Worm (Caenorhabditis elegans) whole organism, L4 larva: ENCODE data around the gene vha-20.
A peak's percentile ranks its signal among the peaks of the same experiment; 100 is the strongest.
"Not testable (repeated sequence)": the region's sequence is repeated elsewhere in the genome, so short reads cannot be mapped to it uniquely, and the experiment has no call there.

Experiments
- F10B5.3 ChIP-seq: sonication (generic microtip); optimal IDR thresholded peaks from 2 replicates; lab custom pipeline; 2016; ENCODE audit warnings: mild to moderate bottlenecking, missing genetic modification characterization, missing compliant biosample characterization
- F44E2.7 ChIP-seq: fragments of 200-800 bp; sonication (Bioruptor generic); IDR thresholded peaks from 2 replicates; pipeline ENCODE4 v2.1.2; 2022; ENCODE audit warnings: missing genetic modification characterization, missing compliant biosample characterization
- T20F7.1 ChIP-seq: fragments of 200-800 bp; sonication (Bioruptor generic); optimal IDR thresholded peaks from 2 replicates; lab custom pipeline; 2018; ENCODE audit warnings: mild to moderate bottlenecking, missing genetic modification characterization, missing compliant biosample characterization
- T26A8.4 ChIP-seq: fragments of 200-800 bp; sonication (Bioruptor generic); IDR thresholded peaks from 2 replicates; pipeline ENCODE4 v1.3.6; 2022; ENCODE audit warnings: missing genetic modification characterization, missing compliant biosample characterization
- Y105C5A.15 ChIP-seq: fragments of 200-800 bp; sonication (Bioruptor generic); IDR thresholded peaks from 2 replicates; pipeline ENCODE4 v1.3.6; 2022; ENCODE audit warnings: missing genetic modification characterization, missing compliant biosample characterization
- Y5F2A.4 ChIP-seq: fragments of 200-800 bp; sonication (Bioruptor generic); optimal IDR thresholded peaks from 2 replicates; lab custom pipeline; 2018; ENCODE audit warnings: mild to moderate bottlenecking, missing genetic modification characterization, missing compliant biosample characterization
- ZK337.2 ChIP-seq: fragments of 200-800 bp; sonication (Bioruptor generic); IDR thresholded peaks from 2 replicates; pipeline ENCODE4 v1.3.6; 2022; ENCODE audit warnings: missing genetic modification reagents, missing genetic modification characterization, missing compliant biosample characterization
- ZK546.5 ChIP-seq, 2 experiments: sonication (generic microtip); optimal IDR thresholded peaks; 2 replicates each; lab custom pipeline; 2017; ENCODE audit warnings: missing biosample characterization in 2 of 2, missing genetic modification characterization in 2 of 2
- aha-1 ChIP-seq: fragments of 150-350 bp; peaks from one replicate; lab custom pipeline; 2014; ENCODE audit warnings: missing biosample characterization, missing genetic modification characterization
- aly-2 ChIP-seq: sonication (generic microtip); optimal IDR thresholded peaks from 2 replicates; lab custom pipeline; 2018; ENCODE audit warnings: missing biosample characterization, missing genetic modification characterization
- ceh-62 ChIP-seq: sonication (generic microtip); optimal IDR thresholded peaks from 2 replicates; lab custom pipeline; 2017; ENCODE audit warnings: missing biosample characterization, missing genetic modification characterization
- ces-1 ChIP-seq: fragments of 150-350 bp; sonication (generic microtip); optimal IDR thresholded peaks from 4 replicates; lab custom pipeline; 2014; ENCODE audit warnings: missing biosample characterization, missing genetic modification reagents, missing genetic modification characterization
- ctbp-1 ChIP-seq: fragments of 200-800 bp; sonication (Bioruptor generic); IDR thresholded peaks from 2 replicates; pipeline ENCODE4 v1.3.6; 2022; ENCODE audit warnings: missing genetic modification reagents, missing genetic modification characterization, missing compliant biosample characterization
- daf-16 ChIP-seq, 3 experiments: sonication (generic microtip); optimal IDR thresholded peaks; 2 replicates each; lab custom pipeline; 2016 to 2017; ENCODE audit warnings: missing genetic modification characterization in 3 of 3, missing genetic modification reagents in 3 of 3, mild to moderate bottlenecking in 2 of 3, missing compliant biosample characterization in 2 of 3, missing biosample characterization in 1 of 3, moderate library complexity in 1 of 3
- daf-19 ChIP-seq: fragments of 200-800 bp; sonication (Bioruptor generic); conservative IDR thresholded peaks from 2 replicates; pipeline ENCODE4 v1.3.6; 2022; ENCODE audit warnings: missing genetic modification characterization, missing compliant biosample characterization
- daf-8 ChIP-seq: fragments of 200-800 bp; sonication (Bioruptor generic); IDR thresholded peaks from 2 replicates; pipeline ENCODE4 v1.3.6; 2022; ENCODE audit warnings: missing genetic modification characterization, missing compliant biosample characterization
- dmd-6 ChIP-seq: fragments of 200-800 bp; sonication (Bioruptor generic); IDR thresholded peaks from 2 replicates; pipeline ENCODE4 v1.3.6; 2022; ENCODE audit warnings: missing genetic modification reagents, missing genetic modification characterization, missing compliant biosample characterization
- duxl-1 ChIP-seq: sonication (generic microtip); optimal IDR thresholded peaks from 2 replicates; lab custom pipeline; 2016; ENCODE audit warnings: mild to moderate bottlenecking, missing genetic modification characterization, moderate library complexity, missing compliant biosample characterization; ENCODE audit not compliant: poor library complexity
- egl-27 ChIP-seq: sonication (generic microtip); optimal IDR thresholded peaks from 3 replicates; lab custom pipeline; 2017; ENCODE audit warnings: missing biosample characterization, missing genetic modification reagents, missing genetic modification characterization
- egl-43 ChIP-seq: fragments of 200-800 bp; sonication (Bioruptor generic); IDR thresholded peaks from 2 replicates; pipeline ENCODE4 v1.3.6; 2022; ENCODE audit warnings: missing genetic modification reagents, missing genetic modification characterization, missing compliant biosample characterization
- hif-1 ChIP-seq, 2 experiments: sonication (generic microtip); optimal IDR thresholded peaks; 2 replicates each; lab custom pipeline; 2016 to 2017; ENCODE audit warnings: missing compliant biosample characterization in 2 of 2, missing genetic modification characterization in 2 of 2, missing genetic modification reagents in 2 of 2, missing genotype in 2 of 2, mild to moderate bottlenecking in 1 of 2
- hmg-1.1 ChIP-seq: fragments of 200-800 bp; sonication (Bioruptor generic); IDR thresholded peaks from 2 replicates; pipeline ENCODE4 v1.3.6; 2022; ENCODE audit warnings: missing genetic modification reagents, missing genetic modification characterization, missing compliant biosample characterization
- lim-7 ChIP-seq: fragments of 200-800 bp; sonication (Bioruptor generic); IDR thresholded peaks from 2 replicates; pipeline ENCODE4 v1.3.6; 2022; ENCODE audit warnings: missing genetic modification characterization, missing compliant biosample characterization
- lin-15B ChIP-seq: fragments of 150-350 bp; sonication (generic microtip); optimal IDR thresholded peaks from 3 replicates; lab custom pipeline; 2014; ENCODE audit warnings: missing biosample characterization, missing genetic modification characterization
- lin-29 ChIP-seq: fragments of 200-800 bp; sonication (Bioruptor generic); IDR thresholded peaks from 2 replicates; pipeline ENCODE4 v1.3.6; 2022; ENCODE audit warnings: missing genetic modification reagents, missing genetic modification characterization, missing compliant biosample characterization
- lin-38 ChIP-seq: fragments of 200-800 bp; sonication (Bioruptor generic); IDR thresholded peaks from 2 replicates; pipeline ENCODE4 v1.3.6; 2022; ENCODE audit warnings: missing genetic modification reagents, missing genetic modification characterization, missing compliant biosample characterization
- lin-39 ChIP-seq: fragments of 150-350 bp; optimal IDR thresholded peaks from 2 replicates; lab custom pipeline; 2014; ENCODE audit warnings: missing biosample characterization, missing genetic modification reagents, missing genetic modification characterization
- lir-3 ChIP-seq: sonication (generic microtip); optimal IDR thresholded peaks from 2 replicates; lab custom pipeline; 2016; ENCODE audit warnings: mild to moderate bottlenecking, missing genetic modification characterization, missing compliant biosample characterization
- madf-5 ChIP-seq, 2 experiments: fragments of 200-800 bp; sonication (Bioruptor generic); IDR thresholded peaks; 2 replicates each; pipeline ENCODE4 v1.3.6; 2022; ENCODE audit warnings: missing compliant biosample characterization in 2 of 2, missing genetic modification characterization in 2 of 2
- mdt-29 ChIP-seq: fragments of 200-800 bp; sonication (Bioruptor generic); IDR thresholded peaks from 2 replicates; pipeline ENCODE4 v1.3.6; 2022; ENCODE audit warnings: missing genetic modification reagents, missing genetic modification characterization, missing compliant biosample characterization
- mes-2 ChIP-seq: sonication (generic microtip); optimal IDR thresholded peaks from 2 replicates; lab custom pipeline; 2016; ENCODE audit warnings: missing genotype, mild to moderate bottlenecking, missing genetic modification characterization, missing compliant biosample characterization; ENCODE audit not compliant: poor library complexity, severe bottlenecking
- nhr-237 ChIP-seq: sonication (generic microtip); optimal IDR thresholded peaks from 2 replicates; lab custom pipeline; 2017; ENCODE audit warnings: missing biosample characterization, missing genetic modification characterization
- nhr-42 ChIP-seq: fragments of 200-800 bp; sonication (Bioruptor generic); IDR thresholded peaks from 2 replicates; pipeline ENCODE4 v1.3.6; 2022; ENCODE audit warnings: missing genetic modification characterization, missing compliant biosample characterization
- nhr-76 ChIP-seq: fragments of 150-350 bp; optimal IDR thresholded peaks from 2 replicates; lab custom pipeline; 2014; ENCODE audit warnings: missing biosample characterization, missing genetic modification characterization
- pqm-1 ChIP-seq: sonication (generic microtip); optimal IDR thresholded peaks from 2 replicates; lab custom pipeline; 2017; ENCODE audit warnings: missing biosample characterization, missing genetic modification characterization
- unc-130 ChIP-seq: sonication (generic microtip); optimal IDR thresholded peaks from 2 replicates; lab custom pipeline; 2016; ENCODE audit warnings: missing genetic modification reagents, missing genetic modification characterization, missing compliant biosample characterization
- unc-39 ChIP-seq: sonication (generic microtip); optimal IDR thresholded peaks from 2 replicates; lab custom pipeline; 2017; ENCODE audit warnings: missing biosample characterization, missing genetic modification characterization
- unc-62 ChIP-seq, 3 experiments: fragments of 150-350 bp in 1 of 3; sonication (generic microtip); optimal IDR thresholded peaks in 2 of 3; peaks in 1 of 3; 1 replicate in 1 of 3; 2 replicates in 2 of 3; lab custom pipeline; 2014 to 2017; ENCODE audit warnings: missing biosample characterization in 3 of 3, missing genetic modification characterization in 3 of 3, missing genetic modification reagents in 3 of 3, missing genotype in 1 of 3
- vab-7 ChIP-seq: fragments of 200-800 bp; sonication (Bioruptor generic); IDR thresholded peaks from 2 replicates; pipeline ENCODE4 v1.3.6; 2022; ENCODE audit warnings: missing genetic modification reagents, missing genetic modification characterization, missing compliant biosample characterization
- zip-2 ChIP-seq: fragments of 150-350 bp; optimal IDR thresholded peaks from 2 replicates; lab custom pipeline; 2014; ENCODE audit warnings: missing biosample characterization, missing genetic modification characterization
- ztf-11 ChIP-seq: fragments of 150-350 bp; optimal IDR thresholded peaks from 2 replicates; lab custom pipeline; 2014; ENCODE audit warnings: missing biosample characterization, missing genetic modification characterization

Gene vha-20

DNA sequence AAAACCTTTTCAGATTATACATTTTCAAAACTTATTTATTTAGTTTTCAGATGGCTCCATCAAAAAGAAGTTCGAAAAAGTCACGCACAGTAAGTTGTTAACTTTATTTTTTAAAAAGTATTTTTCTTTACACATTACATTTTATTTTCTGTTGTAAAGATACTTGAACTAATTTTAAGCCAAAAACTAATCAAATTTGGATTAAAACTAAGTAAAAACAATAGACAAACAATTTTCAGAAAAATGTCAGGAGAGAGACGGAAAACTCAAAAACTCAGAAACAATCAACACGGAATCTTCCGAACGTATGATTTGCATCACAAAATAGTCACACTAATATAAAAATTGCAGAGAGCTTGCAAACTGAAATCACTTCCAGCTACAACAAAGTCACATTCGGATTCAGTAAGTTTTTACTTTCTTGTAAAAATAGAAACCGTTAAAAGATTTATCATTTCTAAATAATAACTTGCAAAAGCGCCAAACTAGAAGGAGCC, 22.4 kb downstream of the vha-20 start, which contains the start of gene ceh-89:
Gene ceh-89 (plus strand): TSS at position 51 of the 497 bp plus-strand sequence.
- TF ChIP-seq aha-1 (tag; lab: Kevin White, UChicago) (peak; percentile 95), T20F7.1 (GFP tag; lab: Kevin White, UChicago) (no peak), ZK546.5 (tag; optimal IDR thresholded peaks at IDR 0.05; lab: Kevin White, UChicago) (no peak), ztf-11 (tag; lab: Kevin White, UChicago) (no peak), ZK337.2 (GFP tag; lab: Robert Waterston, UW) (no peak), hif-1 (tag; optimal IDR thresholded peaks at IDR 0.05; lab: Kevin White, UChicago) (no peak), unc-39 (tag; lab: Kevin White, UChicago) (no peak)
- TF ChIP-seq, all 104 proteins: peak for 1

DNA sequence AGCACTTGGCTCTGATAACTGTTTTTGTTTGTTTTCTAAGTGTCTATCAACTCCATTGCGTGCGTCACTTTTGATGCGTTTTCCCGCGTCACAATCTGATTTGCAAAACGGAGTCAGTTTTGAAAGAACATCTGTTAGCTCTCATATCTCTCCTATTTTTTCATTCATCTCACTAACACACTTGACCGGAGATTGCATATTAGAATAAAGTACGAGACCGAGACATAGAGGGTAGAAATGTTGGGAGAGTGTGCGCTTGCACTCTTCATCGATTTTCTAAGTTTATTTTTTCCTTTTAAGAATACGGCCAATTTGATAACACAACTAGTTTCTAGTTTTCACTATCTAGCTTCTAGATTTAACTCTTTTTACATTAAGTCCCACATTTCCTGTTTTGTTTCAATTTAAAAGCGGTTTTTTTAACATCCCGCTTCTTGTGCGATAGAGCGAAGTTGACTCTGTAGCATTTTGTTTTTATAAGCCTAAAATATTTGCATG, 22.9 kb downstream of the vha-20 start:
- TF ChIP-seq T26A8.4 (GFP tag; lab: Robert Waterston, UW), result no peak
- no peak for TF ChIP-seq nhr-42 (GFP tag; lab: Robert Waterston, UW)
- peak; percentile 2 for TF ChIP-seq ces-1 (GFP tag; lab: Kevin White, UChicago)
- no peak for TF ChIP-seq mdt-29 (GFP tag; lab: Robert Waterston, UW)
- TF ChIP-seq daf-8, result no peak
- TF ChIP-seq unc-62 (GFP tag; optimal IDR thresholded peaks at IDR 0.05 in 1 of 2; lab: Kevin White, UChicago), result peak in 1 of 2 experiments; percentile 83
- no peak for TF ChIP-seq unc-62 (tag; optimal IDR thresholded peaks at IDR 0.05; lab: Kevin White, UChicago)
- TF ChIP-seq, all 104 proteins: peak for 2

DNA sequence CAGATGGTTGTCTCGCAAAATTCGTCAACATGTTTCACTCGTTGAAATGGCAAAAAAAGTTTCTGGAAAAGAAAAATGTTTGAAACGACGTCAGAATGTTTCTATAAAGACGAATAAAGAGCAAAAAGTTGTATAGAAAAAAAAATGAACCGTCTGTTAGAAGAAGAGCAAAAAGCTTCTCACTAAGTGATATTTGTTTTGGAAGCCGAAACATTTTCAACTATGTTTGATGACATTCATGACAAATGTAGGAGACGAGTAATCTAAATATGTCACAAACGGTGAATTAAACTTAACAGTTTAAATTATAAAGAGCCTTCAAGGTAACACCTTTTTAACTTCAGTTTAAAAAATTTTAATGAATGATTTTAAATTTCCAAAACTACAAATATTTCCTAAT, 24.3 kb downstream of the vha-20 start, which contains the start of gene nkat-1:
Gene nkat-1 (minus strand): TSS at position 101 of the 400 bp plus-strand sequence.
- TF ChIP-seq duxl-1 (tag; lab: Kevin White, UChicago), result no peak
- TF ChIP-seq lin-39 (tag; lab: Kevin White, UChicago), result no peak
- TF ChIP-seq F44E2.7 (GFP tag; lab: Robert Waterston, UW), result no peak
- no peak for TF ChIP-seq ctbp-1 (GFP tag; lab: Robert Waterston, UW)
- TF ChIP-seq nhr-76, result no peak
- TF ChIP-seq ceh-62 (tag; lab: Kevin White, UChicago), result no peak
- no peak for TF ChIP-seq nhr-237 (tag; lab: Kevin White, UChicago)
- no peak for TF ChIP-seq F10B5.3 (tag; lab: Kevin White, UChicago)
- TF ChIP-seq zip-2 (tag; lab: Kevin White, UChicago), result no peak
- no peak for TF ChIP-seq pqm-1 (tag; lab: Kevin White, UChicago)
- no peak for TF ChIP-seq Y105C5A.15 (GFP tag; lab: Robert Waterston, UW)
- TF ChIP-seq ZK546.5 (tag; optimal IDR thresholded peaks at IDR 0.05; lab: Kevin White, UChicago), result no peak
- no peak for TF ChIP-seq egl-27 (tag; lab: Kevin White, UChicago)
- no peak for TF ChIP-seq lin-38 (GFP tag; lab: Robert Waterston, UW)
- TF ChIP-seq lir-3, result no peak
- no peak for TF ChIP-seq aly-2
- no peak for TF ChIP-seq unc-130 (GFP tag; lab: Kevin White, UChicago)
- TF ChIP-seq Y5F2A.4, result no peak
- TF ChIP-seq hmg-1.1, result no peak
- TF ChIP-seq lin-15B (tag; lab: Kevin White, UChicago), result no peak

ce11 chrX:14136795-14137194, 27.5 kb downstream of the vha-20 start:
- 0 out of 4 replicates have a peak, but pooled peaks of 1 of the 2 experiments have one; percentile 11 for TF ChIP-seq madf-5 (GFP tag; IDR thresholded peaks at IDR 0.05; lab: Robert Waterston, UW)
- TF ChIP-seq daf-19 (GFP tag; lab: Robert Waterston, UW), result peak; percentile 68; the same call in 1 of the 2 replicates
- TF ChIP-seq egl-43, result peak; percentile 78; the same call in 1 of the 2 replicates
- TF ChIP-seq duxl-1 (tag; lab: Kevin White, UChicago), result peak; percentile 43
- TF ChIP-seq Y105C5A.15 (GFP tag; lab: Robert Waterston, UW), result 0 out of 2 replicates have a peak, but pooled peaks have one; percentile 44
- peak; percentile 58; the same call in 1 of the 2 replicates for TF ChIP-seq lim-7 (GFP tag; lab: Robert Waterston, UW)
- peak; percentile 54; the same call in 1 of the 2 replicates for TF ChIP-seq T26A8.4 (GFP tag; lab: Robert Waterston, UW)
- TF ChIP-seq lin-29 (GFP tag; lab: Robert Waterston, UW), result 0 out of 2 replicates have a peak, but pooled peaks have one; percentile 13
- TF ChIP-seq lin-38 (GFP tag; lab: Robert Waterston, UW), result peak; percentile 62
- TF ChIP-seq mes-2 (tag; lab: Kevin White, UChicago), result peak; percentile 25
- TF ChIP-seq dmd-6 (GFP tag; lab: Robert Waterston, UW), result peak; percentile 34; the same call in 1 of the 2 replicates
- TF ChIP-seq F44E2.7 (GFP tag; lab: Robert Waterston, UW), result 0 out of 2 replicates have a peak, but pooled peaks have one; percentile 42
- 0 out of 2 replicates have a peak, but pooled peaks have one; percentile 45 for TF ChIP-seq vab-7 (GFP tag; lab: Robert Waterston, UW)
- TF ChIP-seq daf-16 (GFP tag; optimal IDR thresholded peaks at IDR 0.05; lab: Kevin White, UChicago), result not testable (repeated sequence)
- TF ChIP-seq daf-16 (tag; optimal IDR thresholded peaks at IDR 0.05; lab: Kevin White, UChicago), result peak; percentile 10
